Fruit fly (Drosophila melanogaster) whole organism, prepupa: ENCODE results near the gene UQCR-Q.

Experiments
- Blimp-1 ChIP-seq: fragments of 200-800 bp; sonication (Bioruptor generic); optimal IDR thresholded peaks from 3 replicates; lab custom pipeline; 2017; ENCODE audit warnings: missing biosample characterization, missing genetic modification characterization, mild to moderate bottlenecking, moderate library complexity, missing genetic modification reagents
- CG10631 ChIP-seq: fragments of 200-800 bp; sonication (Bioruptor generic); optimal IDR thresholded peaks from 2 replicates; lab custom pipeline; 2016; ENCODE audit warnings: missing biosample characterization, missing genetic modification characterization
- CG10669 ChIP-seq: fragments of 200-800 bp; sonication (Bioruptor generic); optimal IDR thresholded peaks from 3 replicates; lab custom pipeline; 2018; ENCODE audit warnings: missing biosample characterization, mild to moderate bottlenecking, missing genetic modification characterization, moderate library complexity
- CG11762 ChIP-seq: fragments of 200-800 bp; sonication (Bioruptor generic); optimal IDR thresholded peaks from 3 replicates; lab custom pipeline; 2016; ENCODE audit warnings: missing biosample characterization, missing genetic modification characterization; ENCODE audit not compliant: insufficient read depth
- CG15336 ChIP-seq: fragments of 200-800 bp; sonication (Bioruptor generic); IDR thresholded peaks from 2 replicates; pipeline ENCODE4 v1.3.6; 2022; ENCODE audit warnings: missing biosample characterization, missing genetic modification characterization
- CG1621 ChIP-seq: fragments of 200-800 bp; sonication (Bioruptor generic); optimal IDR thresholded peaks from 3 replicates; lab custom pipeline; 2018; ENCODE audit warnings: missing biosample characterization, mild to moderate bottlenecking, missing genetic modification characterization
- CG3032 ChIP-seq: fragments of 200-800 bp; optimal IDR thresholded peaks from 2 replicates; lab custom pipeline; 2019; ENCODE audit warnings: missing biosample characterization, mild to moderate bottlenecking, missing genetic modification characterization, moderate library complexity
- CG31627 ChIP-seq: fragments of 200-800 bp; sonication (Bioruptor generic); optimal IDR thresholded peaks from 3 replicates; lab custom pipeline; 2016; ENCODE audit warnings: missing biosample characterization, missing genetic modification characterization
- CG34406 ChIP-seq: fragments of 200-800 bp; sonication (Bioruptor generic); optimal IDR thresholded peaks from 3 replicates; lab custom pipeline; 2016; ENCODE audit warnings: missing biosample characterization, missing genetic modification characterization
- CG3919 ChIP-seq: fragments of 200-800 bp; sonication (Bioruptor generic); optimal IDR thresholded peaks from 3 replicates; lab custom pipeline; 2016; ENCODE audit warnings: missing biosample characterization, missing genetic modification characterization
- CG6163 ChIP-seq: fragments of 200-800 bp; sonication (Bioruptor generic); IDR thresholded peaks from 3 replicates; pipeline ENCODE4 v1.3.6; 2022; ENCODE audit warnings: missing biosample characterization, missing genetic modification characterization
- CG6276 ChIP-seq: fragments of 200-800 bp; sonication (Bioruptor generic); optimal IDR thresholded peaks from 2 replicates; lab custom pipeline; 2017; ENCODE audit warnings: missing biosample characterization, mild to moderate bottlenecking, missing genetic modification characterization
- CG6792 ChIP-seq: fragments of 200-800 bp; sonication (Bioruptor generic); optimal IDR thresholded peaks from 3 replicates; lab custom pipeline; 2016; ENCODE audit warnings: missing biosample characterization, missing genetic modification characterization
- CG6808 ChIP-seq: fragments of 200-800 bp; sonication (Bioruptor generic); optimal IDR thresholded peaks from 3 replicates; lab custom pipeline; 2017; ENCODE audit warnings: missing biosample characterization, missing genetic modification characterization, mild to moderate bottlenecking, moderate library complexity, missing genetic modification reagents
- CG6854 ChIP-seq: fragments of 200-800 bp; sonication (Bioruptor generic); optimal IDR thresholded peaks from 2 replicates; lab custom pipeline; 2017; ENCODE audit warnings: missing biosample characterization, mild to moderate bottlenecking, missing genetic modification characterization
- CG7368 ChIP-seq: fragments of 200-800 bp; sonication (Bioruptor generic); optimal IDR thresholded peaks from 3 replicates; lab custom pipeline; 2016; ENCODE audit warnings: missing biosample characterization, missing genetic modification characterization
- CG8119 ChIP-seq: fragments of 200-800 bp; sonication (Bioruptor generic); IDR thresholded peaks from 3 replicates; pipeline ENCODE4 v1.3.6; 2022; ENCODE audit warnings: missing biosample characterization, missing genetic modification characterization
- CG8319 ChIP-seq: fragments of 200-800 bp; sonication (Bioruptor generic); optimal IDR thresholded peaks from 3 replicates; lab custom pipeline; 2016; ENCODE audit warnings: missing biosample characterization, missing genetic modification characterization
- CG8632 ChIP-seq: fragments of 200-800 bp; sonication (Bioruptor generic); optimal IDR thresholded peaks from 3 replicates; lab custom pipeline; 2016; ENCODE audit warnings: missing biosample characterization, missing genetic modification characterization
- Eip75B ChIP-seq: fragments of 200-800 bp; sonication (Bioruptor generic); optimal IDR thresholded peaks from 3 replicates; lab custom pipeline; 2016; ENCODE audit warnings: missing biosample characterization, missing genetic modification characterization
- Eip78C ChIP-seq: fragments of 200-800 bp; sonication (Bioruptor generic); peaks from one replicate; lab custom pipeline; 2016; ENCODE audit warnings: missing biosample characterization, missing genetic modification characterization
- Ets96B ChIP-seq: fragments of 200-800 bp; optimal IDR thresholded peaks from 2 replicates; lab custom pipeline; 2019; ENCODE audit warnings: missing biosample characterization, mild to moderate bottlenecking, missing genetic modification characterization, moderate library complexity
- Gug ChIP-seq: fragments of 200-800 bp; sonication (Bioruptor generic); IDR thresholded peaks from 2 replicates; pipeline ENCODE4 v1.3.6; 2022; ENCODE audit warnings: missing biosample characterization, missing genetic modification characterization
- Hr38 ChIP-seq: sonication (Bioruptor generic); optimal IDR thresholded peaks from 2 replicates; lab custom pipeline; 2016; ENCODE audit warnings: missing biosample characterization, missing genetic modification characterization
- Hr39 ChIP-seq: fragments of 200-800 bp; sonication (Bioruptor generic); optimal IDR thresholded peaks from 2 replicates; lab custom pipeline; 2016; ENCODE audit warnings: missing biosample characterization, missing genetic modification characterization
- Hr4 ChIP-seq: fragments of 200-800 bp; sonication (Bioruptor generic); optimal IDR thresholded peaks from 3 replicates; lab custom pipeline; 2016; ENCODE audit warnings: missing biosample characterization, missing genetic modification characterization
- Lpt ChIP-seq: fragments of 200-800 bp; sonication (Bioruptor generic); optimal IDR thresholded peaks from 3 replicates; lab custom pipeline; 2016; ENCODE audit warnings: missing biosample characterization, missing genetic modification characterization
- Met ChIP-seq: fragments of 200-800 bp; sonication (Bioruptor generic); optimal IDR thresholded peaks from 3 replicates; lab custom pipeline; 2016; ENCODE audit warnings: missing biosample characterization, missing genetic modification characterization
- OdsH ChIP-seq: fragments of 200-800 bp; sonication (Bioruptor generic); optimal IDR thresholded peaks from 3 replicates; lab custom pipeline; 2016; ENCODE audit warnings: missing biosample characterization, missing genetic modification characterization
- Sox102F ChIP-seq: fragments of 200-800 bp; sonication (Bioruptor generic); optimal IDR thresholded peaks from 2 replicates; lab custom pipeline; 2016; ENCODE audit warnings: missing biosample characterization, mild to moderate bottlenecking, missing genetic modification characterization
- Sox14 ChIP-seq: fragments of 200-800 bp; sonication (Bioruptor generic); optimal IDR thresholded peaks from 3 replicates; lab custom pipeline; 2016; ENCODE audit warnings: missing biosample characterization, missing genetic modification characterization
- Sox15 ChIP-seq: fragments of 200-800 bp; sonication (Bioruptor generic); optimal IDR thresholded peaks from 3 replicates; lab custom pipeline; 2016; ENCODE audit warnings: missing biosample characterization, missing genetic modification characterization
- achi ChIP-seq: fragments of 200-800 bp; sonication (Bioruptor generic); optimal IDR thresholded peaks from 3 replicates; lab custom pipeline; 2016; ENCODE audit warnings: missing biosample characterization, missing genetic modification characterization
- acj6 ChIP-seq: fragments of 200-800 bp; sonication (Bioruptor generic); optimal IDR thresholded peaks from 3 replicates; lab custom pipeline; 2016; ENCODE audit warnings: missing biosample characterization, missing genetic modification characterization
- cyc ChIP-seq: fragments of 200-800 bp; sonication (Bioruptor generic); optimal IDR thresholded peaks from 3 replicates; lab custom pipeline; 2016; ENCODE audit warnings: missing biosample characterization, missing genetic modification characterization
- eg ChIP-seq: fragments of 200-800 bp; sonication (Bioruptor generic); IDR thresholded peaks from 3 replicates; pipeline ENCODE4 v1.3.6; 2022; ENCODE audit warnings: missing biosample characterization, missing genetic modification characterization
- esn ChIP-seq: fragments of 200-800 bp; sonication (Bioruptor generic); optimal IDR thresholded peaks from 2 replicates; lab custom pipeline; 2016; ENCODE audit warnings: missing biosample characterization, mild to moderate bottlenecking, missing genetic modification characterization, moderate library complexity
- fd59A ChIP-seq: fragments of 200-800 bp; sonication (Bioruptor generic); optimal IDR thresholded peaks from 2 replicates; lab custom pipeline; 2017; ENCODE audit warnings: missing biosample characterization, mild to moderate bottlenecking, missing genetic modification characterization, missing genetic modification reagents
- fd85E ChIP-seq: fragments of 200-800 bp; sonication (Bioruptor generic); optimal IDR thresholded peaks from 3 replicates; lab custom pipeline; 2016; ENCODE audit warnings: missing biosample characterization, missing genetic modification characterization
- lz ChIP-seq: fragments of 200-800 bp; sonication (Bioruptor generic); optimal IDR thresholded peaks from 3 replicates; lab custom pipeline; 2016; ENCODE audit warnings: missing biosample characterization, missing genetic modification characterization
- pdm3 ChIP-seq: fragments of 200-800 bp; sonication (Bioruptor generic); optimal IDR thresholded peaks from 3 replicates; lab custom pipeline; 2016; ENCODE audit warnings: missing biosample characterization, missing genetic modification characterization
- salr ChIP-seq, 2 experiments: fragments of 200-800 bp; sonication (Bioruptor generic); optimal IDR thresholded peaks; 3 replicates each; lab custom pipeline; 2016 to 2018; ENCODE audit warnings: missing biosample characterization in 2 of 2, missing genetic modification characterization in 2 of 2, mild to moderate bottlenecking in 1 of 2
- spab ChIP-seq: fragments of 200-800 bp; sonication (Bioruptor generic); optimal IDR thresholded peaks from 2 replicates; lab custom pipeline; 2017; ENCODE audit warnings: missing biosample characterization, mild to moderate bottlenecking, missing genetic modification characterization, missing genetic modification reagents
- ss ChIP-seq, 2 experiments: fragments of 200-800 bp; sonication (Bioruptor generic); optimal IDR thresholded peaks; 2 replicates in 1 of 2; 3 replicates in 1 of 2; lab custom pipeline; 2017 to 2018; ENCODE audit warnings: mild to moderate bottlenecking in 2 of 2, missing biosample characterization in 2 of 2, missing genetic modification characterization in 2 of 2, moderate library complexity in 1 of 2
- svp ChIP-seq: fragments of 200-800 bp; sonication (Bioruptor generic); peaks from one replicate; lab custom pipeline; 2016; ENCODE audit warnings: missing biosample characterization, missing genetic modification characterization
- topi ChIP-seq: fragments of 200-800 bp; sonication (Bioruptor generic); optimal IDR thresholded peaks from 3 replicates; lab custom pipeline; 2016; ENCODE audit warnings: missing biosample characterization, missing genetic modification characterization
- vri ChIP-seq: fragments of 200-800 bp; sonication (Bioruptor generic); optimal IDR thresholded peaks from 3 replicates; lab custom pipeline; 2016; ENCODE audit warnings: missing biosample characterization, mild to moderate bottlenecking, missing genetic modification characterization

Gene UQCR-Q

dm6 chr3L:17504538-17504937, 30.0 kb downstream of the UQCR-Q start (continued):
- TF ChIP-seq Blimp-1 (GFP tag; lab: Kevin White, UChicago), result no peak
- no peak for TF ChIP-seq ss (GFP tag; optimal IDR thresholded peaks at IDR 0.05; lab: Kevin White, UChicago)
- no peak for TF ChIP-seq Hr39 (GFP tag; lab: Kevin White, UChicago)
- peak; percentile 13 for TF ChIP-seq CG6276 (GFP tag; lab: Kevin White, UChicago)
- peak; percentile 58 for TF ChIP-seq eg (GFP tag; lab: Robert Waterston, UW)
- TF ChIP-seq svp, result no peak
- peak in 1 of 2 experiments; percentile 51 for TF ChIP-seq salr (GFP tag; optimal IDR thresholded peaks at IDR 0.05; lab: Kevin White, UChicago)
- no peak for TF ChIP-seq CG31627 (GFP tag; lab: Kevin White, UChicago)
- peak; percentile 58; the same call in 2 of the 3 replicates for TF ChIP-seq CG6163 (GFP tag; lab: Robert Waterston, UW)
- TF ChIP-seq CG8319 (GFP tag; lab: Kevin White, UChicago), result no peak
- no peak for TF ChIP-seq topi
- no peak for TF ChIP-seq CG7368 (GFP tag; lab: Kevin White, UChicago)
- TF ChIP-seq CG8119, result peak; percentile 58; the same call in 2 of the 3 replicates
- TF ChIP-seq Lpt (GFP tag; lab: Kevin White, UChicago), result peak; percentile 31
- no peak for TF ChIP-seq CG6854
- TF ChIP-seq fd85E (GFP tag; lab: Kevin White, UChicago), result no peak
- TF ChIP-seq Hr4 (GFP tag; lab: Kevin White, UChicago), result peak; percentile 16
- TF ChIP-seq cyc (GFP tag; lab: Kevin White, UChicago), result no peak
- TF ChIP-seq Gug, result peak; percentile 15; the same call in 1 of the 2 replicates
- TF ChIP-seq CG34406 (GFP tag; lab: Kevin White, UChicago), result no peak
- no peak for TF ChIP-seq CG1621 (tag; lab: Kevin White, UChicago)

- TF ChIP-seq CG8632 (GFP tag; lab: Kevin White, UChicago) (peak; percentile 56), Hr39 (GFP tag; lab: Kevin White, UChicago) (peak; percentile 45), CG10631 (peak; percentile 49), Sox102F (peak; percentile 58), eg (GFP tag; lab: Robert Waterston, UW) (0 out of 3 replicates have a peak, but pooled peaks have one; percentile 24), lz (GFP tag; lab: Kevin White, UChicago) (peak; percentile 25), CG15336 (GFP tag; lab: Robert Waterston, UW) (no peak), fd59A (GFP tag; lab: Kevin White, UChicago) (no peak), Lpt (GFP tag; lab: Kevin White, UChicago) (no peak), CG1621 (tag; lab: Kevin White, UChicago) (no peak), CG6808 (GFP tag; lab: Kevin White, UChicago) (peak; percentile 11), CG34406 (GFP tag; lab: Kevin White, UChicago) (peak; percentile 57), CG11762 (GFP tag; lab: Kevin White, UChicago) (no peak), CG3032 (tag; lab: Kevin White, UChicago) (peak; percentile 30), spab (peak; percentile 24), CG3919 (GFP tag; lab: Kevin White, UChicago) (peak; percentile 55), pdm3 (GFP tag; lab: Kevin White, UChicago) (peak; percentile 54), esn (GFP tag; lab: Kevin White, UChicago) (peak; percentile 71), CG10669 (peak; percentile 45), Eip75B (peak; percentile 41), CG31627 (GFP tag; lab: Kevin White, UChicago) (peak; percentile 32), Ets96B (peak; percentile 44), Gug (no peak), OdsH (GFP tag; lab: Kevin White, UChicago) (peak; percentile 48), cyc (GFP tag; lab: Kevin White, UChicago) (peak; percentile 43), CG6163 (GFP tag; lab: Robert Waterston, UW) (no peak), CG6276 (GFP tag; lab: Kevin White, UChicago) (no peak), ss (GFP tag; optimal IDR thresholded peaks at IDR 0.05; lab: Kevin White, UChicago) (no peak), CG6792 (GFP tag; lab: Kevin White, UChicago) (peak; percentile 40), CG8319 (GFP tag; lab: Kevin White, UChicago) (peak; percentile 41), acj6 (peak; percentile 63), Sox15 (no peak), achi (GFP tag; lab: Kevin White, UChicago) (peak; percentile 45), CG6854 (no peak), Eip78C (peak; percentile 89), Sox14 (GFP tag; lab: Kevin White, UChicago) (peak; percentile 39), Hr38 (no peak), vri (GFP tag; lab: Kevin White, UChicago) (peak; percentile 14), Met (GFP tag; lab: Kevin White, UChicago) (peak; percentile 65)
These were observed 31.6 kb downstream of the UQCR-Q start for dm6 chr3L:17506005-17506760.
